Worm (Caenorhabditis elegans): ENCODE results near the gene nspf-1.

Gene nspf-1

DNA sequence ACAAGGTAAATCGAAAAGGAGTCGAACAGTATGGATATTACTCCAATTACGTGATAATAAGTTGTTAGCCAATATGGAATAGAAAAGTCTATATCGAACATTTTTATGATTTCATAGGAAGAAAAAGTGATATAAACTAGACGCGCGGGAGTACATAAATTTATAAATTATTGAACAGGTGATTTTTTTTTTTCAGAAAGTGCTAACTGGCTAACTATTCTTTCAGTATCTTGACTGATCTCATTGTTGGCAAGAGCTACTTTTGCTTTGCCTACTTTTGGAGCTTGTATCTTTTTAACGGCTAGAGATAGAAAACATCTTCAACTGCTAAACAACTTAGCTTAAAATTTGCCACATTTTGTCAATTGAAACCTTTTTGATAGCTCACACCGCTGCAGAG is 15.3 kb downstream of the nspf-1 start, which contains the start of gene sri-60:
Gene sri-60, minus strand, starts transcription at position 101 of the 400 bp plus-strand sequence.
- TF ChIP-seq ceh-36 (tag; optimal IDR thresholded peaks at IDR 0.05) = no peak
- no peak for TF ChIP-seq ama-1 (optimal IDR thresholded peaks at IDR 0.05)
- TF ChIP-seq tbx-11 (GFP tag; IDR thresholded peaks at IDR 0.05) = no peak
- no peak for TF ChIP-seq tra-4 (tag; optimal IDR thresholded peaks at IDR 0.05)
- no peak for TF ChIP-seq hnd-1 (tag; optimal IDR thresholded peaks at IDR 0.05)
- no peak for TF ChIP-seq flt-1 (GFP tag; IDR thresholded peaks at IDR 0.05)
- no peak for TF ChIP-seq pes-1 (GFP tag; IDR thresholded peaks at IDR 0.05)

DNA sequence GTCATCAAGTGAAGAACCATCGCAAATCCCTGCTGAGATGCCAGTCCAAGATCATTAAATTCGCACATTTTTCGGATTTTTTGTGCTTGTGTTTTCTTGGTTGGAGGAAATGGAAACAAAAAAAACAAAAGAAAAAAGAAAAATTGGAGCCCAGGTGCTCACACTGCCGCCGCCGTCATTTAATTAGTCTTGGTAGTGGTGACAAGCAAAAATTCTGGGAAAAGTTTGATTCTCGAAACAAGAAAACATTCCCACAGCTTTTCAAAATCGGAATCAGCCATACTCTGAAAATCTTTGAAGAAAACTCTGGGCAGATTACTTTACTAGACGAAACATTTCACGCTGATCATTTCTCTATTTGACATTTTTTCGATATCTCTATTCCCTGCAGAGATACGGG is 17.8 kb downstream of the nspf-1 start, which contains the start of gene srh-128:
Gene srh-128, minus strand, starts transcription at position 101 of the 400 bp plus-strand sequence.
- no peak for TF ChIP-seq sea-1 (GFP tag; conservative IDR thresholded peaks at IDR 0.05)
- no peak for TF ChIP-seq ceh-13 (GFP tag; optimal IDR thresholded peaks at IDR 0.05)
- no peak for TF ChIP-seq ama-1 (optimal IDR thresholded peaks at IDR 0.05)
- no peak for TF ChIP-seq scrt-1 (GFP tag; IDR thresholded peaks at IDR 0.05)
- TF ChIP-seq flt-1 (GFP tag; IDR thresholded peaks at IDR 0.05) = no peak
- TF ChIP-seq hmbx-1 (tag; optimal IDR thresholded peaks at IDR 0.05) = no peak
- TF ChIP-seq aly-1 (tag; optimal IDR thresholded peaks at IDR 0.05) = no peak
- no peak for TF ChIP-seq pes-1 (GFP tag; IDR thresholded peaks at IDR 0.05)
- TF ChIP-seq tra-4 (tag; optimal IDR thresholded peaks at IDR 0.05) = no peak
- no peak for TF ChIP-seq ceh-36 (tag; optimal IDR thresholded peaks at IDR 0.05)
- TF ChIP-seq tbx-11 (GFP tag; IDR thresholded peaks at IDR 0.05) = no peak
- TF ChIP-seq hnd-1 (tag; optimal IDR thresholded peaks at IDR 0.05) = no peak
- no peak for TF ChIP-seq hmg-4 (GFP tag; optimal IDR thresholded peaks at IDR 0.05)
- no peak for TF ChIP-seq ets-7 (tag; optimal IDR thresholded peaks at IDR 0.05)
- no peak for TF ChIP-seq tbx-37 (GFP tag; conservative IDR thresholded peaks at IDR 0.05)
- no peak for TF ChIP-seq F13C5.2 (tag; optimal IDR thresholded peaks at IDR 0.05)
- no peak for TF ChIP-seq B0310.2 (tag; optimal IDR thresholded peaks at IDR 0.05)

DNA sequence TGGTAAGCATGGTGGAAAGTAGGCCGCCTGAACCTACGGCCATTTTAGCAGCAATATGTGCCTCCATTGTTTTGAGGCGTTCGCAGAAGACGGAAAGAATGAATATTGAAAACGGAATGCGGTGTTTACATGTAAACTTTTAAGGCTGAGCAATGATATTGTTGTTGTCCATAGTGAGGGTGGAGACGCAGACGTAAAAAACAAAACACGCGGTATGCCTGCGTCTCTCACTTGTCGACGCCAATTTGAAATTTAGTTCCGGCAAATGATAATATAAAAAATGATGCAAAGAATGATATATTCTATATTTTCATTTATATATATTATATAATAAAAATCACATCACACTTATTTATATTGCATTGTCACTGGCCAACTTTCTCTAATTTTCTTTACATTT is 20.4 kb downstream of the nspf-1 start, which contains the start of gene Y47G7B.2:
Gene Y47G7B.2, minus strand, starts transcription at position 143 of the 400 bp plus-strand sequence.
- no peak for TF ChIP-seq ceh-36 (tag; optimal IDR thresholded peaks at IDR 0.05)
- no peak for TF ChIP-seq flt-1 (GFP tag; IDR thresholded peaks at IDR 0.05)
- no peak for TF ChIP-seq F13C5.2 (tag; optimal IDR thresholded peaks at IDR 0.05)
- TF ChIP-seq ama-1 (optimal IDR thresholded peaks at IDR 0.05) = no peak
- TF ChIP-seq sea-1 (GFP tag; conservative IDR thresholded peaks at IDR 0.05) = no peak
- TF ChIP-seq ets-7 (tag; optimal IDR thresholded peaks at IDR 0.05) = no peak
- TF ChIP-seq scrt-1 (GFP tag; IDR thresholded peaks at IDR 0.05) = no peak
- no peak for TF ChIP-seq tbx-37 (GFP tag; conservative IDR thresholded peaks at IDR 0.05)
- no peak for TF ChIP-seq pes-1 (GFP tag; IDR thresholded peaks at IDR 0.05)
- TF ChIP-seq hnd-1 (tag; optimal IDR thresholded peaks at IDR 0.05) = no peak
- no peak for TF ChIP-seq tbx-11 (GFP tag; IDR thresholded peaks at IDR 0.05)
- no peak for TF ChIP-seq hmbx-1 (tag; optimal IDR thresholded peaks at IDR 0.05)
- no peak for TF ChIP-seq tra-4 (tag; optimal IDR thresholded peaks at IDR 0.05)
- no peak for TF ChIP-seq aly-1 (tag; optimal IDR thresholded peaks at IDR 0.05)
- TF ChIP-seq ceh-13 (GFP tag; optimal IDR thresholded peaks at IDR 0.05) = no peak

DNA sequence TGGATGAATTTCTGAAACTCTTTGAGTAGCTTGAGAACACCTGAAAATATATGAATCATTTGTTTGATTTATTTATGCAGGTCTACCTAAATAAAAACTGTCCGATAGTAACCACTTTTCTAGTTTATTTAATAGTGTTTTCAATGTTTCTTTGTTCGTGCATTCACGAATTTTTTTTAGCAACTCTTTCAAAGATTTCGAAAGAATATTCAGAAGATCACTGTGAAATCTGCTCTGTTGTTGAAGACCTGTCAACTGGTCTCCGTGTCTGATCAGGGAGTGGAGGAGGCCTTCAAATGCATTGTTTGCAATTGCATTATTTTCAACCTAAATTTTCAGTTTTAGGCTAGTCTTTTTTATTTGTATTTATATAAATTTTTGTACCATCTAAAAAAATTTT is 22.5 kb downstream of the nspf-1 start, which contains the start of gene T05A8.1:
Gene T05A8.1, minus strand, starts transcription at position 101 of the 400 bp plus-strand sequence.
- TF ChIP-seq ets-7 (tag; optimal IDR thresholded peaks at IDR 0.05) (no peak), tbx-37 (GFP tag; conservative IDR thresholded peaks at IDR 0.05) (no peak), sea-1 (GFP tag; conservative IDR thresholded peaks at IDR 0.05) (no peak), scrt-1 (GFP tag; IDR thresholded peaks at IDR 0.05) (no peak), pes-1 (GFP tag; IDR thresholded peaks at IDR 0.05) (no peak), ama-1 (optimal IDR thresholded peaks at IDR 0.05) (no peak), ceh-36 (tag; optimal IDR thresholded peaks at IDR 0.05) (no peak), tra-4 (tag; optimal IDR thresholded peaks at IDR 0.05) (no peak)

DNA sequence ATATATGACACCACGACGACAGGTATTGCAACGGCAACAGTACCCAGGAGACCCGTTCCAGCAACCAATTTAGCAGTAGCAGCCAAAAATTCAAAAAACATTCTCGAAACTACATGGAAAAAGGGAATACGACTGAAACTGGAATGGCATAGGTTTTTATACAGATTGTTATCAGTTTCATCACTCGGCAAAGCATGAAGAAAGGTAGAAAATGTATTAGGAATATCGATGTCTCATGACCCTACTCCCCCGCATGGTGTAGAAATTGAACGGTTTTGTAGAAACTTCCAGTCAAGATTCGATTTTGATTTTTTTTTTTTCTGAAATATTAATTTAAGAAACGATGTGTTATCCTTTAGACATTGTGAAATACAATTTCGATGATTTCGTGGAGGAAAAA is 23.5 kb downstream of the nspf-1 start, which contains the start of gene T05A8.2:
Gene T05A8.2, minus strand, starts transcription at position 101 of the 400 bp plus-strand sequence.
- no peak for TF ChIP-seq F13C5.2 (tag; optimal IDR thresholded peaks at IDR 0.05)
- TF ChIP-seq ceh-36 (tag; optimal IDR thresholded peaks at IDR 0.05) = no peak
- no peak for TF ChIP-seq ama-1 (optimal IDR thresholded peaks at IDR 0.05)
- no peak for TF ChIP-seq hmbx-1 (tag; optimal IDR thresholded peaks at IDR 0.05)
- TF ChIP-seq sea-1 (GFP tag; conservative IDR thresholded peaks at IDR 0.05) = no peak
- TF ChIP-seq scrt-1 (GFP tag; IDR thresholded peaks at IDR 0.05) = no peak
- TF ChIP-seq tra-4 (tag; optimal IDR thresholded peaks at IDR 0.05) = no peak
- TF ChIP-seq B0310.2 (tag; optimal IDR thresholded peaks at IDR 0.05) = no peak
- TF ChIP-seq pes-1 (GFP tag; IDR thresholded peaks at IDR 0.05) = no peak
- TF ChIP-seq hmg-4 (GFP tag; optimal IDR thresholded peaks at IDR 0.05) = no peak
- no peak for TF ChIP-seq ceh-13 (GFP tag; optimal IDR thresholded peaks at IDR 0.05)
- no peak for TF ChIP-seq ets-7 (tag; optimal IDR thresholded peaks at IDR 0.05)
- no peak for TF ChIP-seq tbx-11 (GFP tag; IDR thresholded peaks at IDR 0.05)
- TF ChIP-seq tbx-37 (GFP tag; conservative IDR thresholded peaks at IDR 0.05) = no peak
- no peak for TF ChIP-seq aly-1 (tag; optimal IDR thresholded peaks at IDR 0.05)
- TF ChIP-seq hnd-1 (tag; optimal IDR thresholded peaks at IDR 0.05) = no peak
- TF ChIP-seq flt-1 (GFP tag; IDR thresholded peaks at IDR 0.05) = no peak

DNA sequence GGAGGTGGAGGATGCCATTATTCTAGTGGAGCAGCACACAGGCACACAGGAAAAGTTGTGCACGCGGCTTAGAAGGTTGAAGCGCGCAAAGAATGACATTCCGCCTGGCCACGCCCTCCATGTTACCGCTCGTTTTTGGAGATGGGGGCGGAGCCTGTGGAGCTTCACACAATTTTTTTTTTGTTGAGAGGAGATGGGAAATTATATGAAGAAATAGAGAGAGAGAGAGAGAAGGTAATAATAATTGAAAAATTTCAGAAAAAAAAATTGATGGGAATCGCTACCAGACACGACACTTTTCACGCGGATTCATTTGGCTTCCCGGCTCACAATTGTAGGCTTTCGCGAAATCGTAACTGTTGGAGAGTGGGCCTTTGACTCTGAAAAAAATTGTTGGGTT is 29.9 kb downstream of the nspf-1 start, which contains the start of gene T05A8.3:
Gene T05A8.3, minus strand, starts transcription at position 101 of the 400 bp plus-strand sequence.
- TF ChIP-seq ceh-36 (tag; optimal IDR thresholded peaks at IDR 0.05) (no peak), ceh-13 (GFP tag; optimal IDR thresholded peaks at IDR 0.05) (no peak), hmg-4 (GFP tag; optimal IDR thresholded peaks at IDR 0.05) (no peak), hmbx-1 (tag; optimal IDR thresholded peaks at IDR 0.05) (no peak), ama-1 (optimal IDR thresholded peaks at IDR 0.05) (no peak), F13C5.2 (tag; optimal IDR thresholded peaks at IDR 0.05) (no peak), tbx-11 (GFP tag; IDR thresholded peaks at IDR 0.05) (no peak), scrt-1 (GFP tag; IDR thresholded peaks at IDR 0.05) (no peak), pes-1 (GFP tag; IDR thresholded peaks at IDR 0.05) (no peak), B0310.2 (tag; optimal IDR thresholded peaks at IDR 0.05) (no peak), hnd-1 (tag; optimal IDR thresholded peaks at IDR 0.05) (no peak), ets-7 (tag; optimal IDR thresholded peaks at IDR 0.05) (no peak), tra-4 (tag; optimal IDR thresholded peaks at IDR 0.05) (no peak)

DNA sequence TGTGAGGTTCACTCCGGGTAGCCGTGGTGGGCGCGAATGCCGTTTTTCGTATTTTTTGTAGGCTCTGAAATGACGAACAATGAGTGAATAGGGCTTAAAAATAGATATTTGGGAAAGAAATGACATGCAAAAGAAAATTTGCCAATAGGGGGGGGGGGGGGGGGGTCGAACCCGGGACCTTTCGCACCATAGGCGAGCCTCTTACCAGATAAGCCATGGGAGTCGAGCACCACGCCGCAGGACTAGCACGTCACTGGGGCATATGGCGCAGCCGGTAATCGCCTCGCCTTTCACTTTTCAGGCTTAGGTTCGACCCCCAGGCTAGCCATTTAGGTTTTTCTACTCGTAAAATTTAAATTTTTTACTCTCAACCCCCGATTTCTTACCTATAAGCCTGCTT is 31.8 kb downstream of the nspf-1 start:
- TF ChIP-seq tbx-11 (GFP tag; IDR thresholded peaks at IDR 0.05) (no peak), ama-1 (optimal IDR thresholded peaks at IDR 0.05) (no peak), aly-1 (tag; optimal IDR thresholded peaks at IDR 0.05) (no peak), ets-7 (tag; optimal IDR thresholded peaks at IDR 0.05) (no peak), hmbx-1 (tag; optimal IDR thresholded peaks at IDR 0.05) (no peak), ceh-36 (tag; optimal IDR thresholded peaks at IDR 0.05) (no peak)
